Worm (Caenorhabditis elegans) whole organism, dauer: Measurements from ENCODE around the gene gldi-2.
"Not testable (repeated sequence)": the region's sequence is repeated elsewhere in the genome, so short reads cannot be mapped to it uniquely, and the experiment has no call there.

Source experiments
- unc-62 ChIP-seq: sonication (generic microtip); optimal IDR thresholded peaks from 2 replicates; lab custom pipeline; 2017; ENCODE audit warnings: missing biosample characterization, missing genetic modification reagents, missing genetic modification characterization

The gldi-2 gene

DNA sequence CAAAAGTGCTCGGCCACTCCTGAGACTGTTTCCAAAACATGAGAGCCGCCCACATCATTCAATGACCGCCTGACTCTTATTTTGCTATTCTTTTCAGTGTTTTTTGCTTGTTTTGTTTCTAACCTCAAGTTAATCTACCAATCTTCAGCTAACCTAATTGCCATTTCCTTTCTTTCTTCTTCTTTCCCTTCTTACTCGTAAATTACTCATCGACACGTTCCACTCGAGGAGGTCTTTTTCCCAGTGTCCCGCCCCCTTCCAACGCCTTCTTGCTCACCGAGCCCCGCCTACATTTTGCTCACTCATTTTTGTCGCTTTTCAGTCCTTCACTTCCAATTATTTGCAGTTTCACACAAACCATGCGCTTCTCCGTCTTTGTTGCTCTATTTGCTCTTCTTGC lies 18.5 kb upstream of the gldi-2 start, which contains the start of gene nlp-50:
nlp-50 (plus strand) TSS at position 301 of the 400 bp plus-strand sequence.
- TF ChIP-seq unc-62 (GFP tag; lab: Kevin White, UChicago): no peak

DNA sequence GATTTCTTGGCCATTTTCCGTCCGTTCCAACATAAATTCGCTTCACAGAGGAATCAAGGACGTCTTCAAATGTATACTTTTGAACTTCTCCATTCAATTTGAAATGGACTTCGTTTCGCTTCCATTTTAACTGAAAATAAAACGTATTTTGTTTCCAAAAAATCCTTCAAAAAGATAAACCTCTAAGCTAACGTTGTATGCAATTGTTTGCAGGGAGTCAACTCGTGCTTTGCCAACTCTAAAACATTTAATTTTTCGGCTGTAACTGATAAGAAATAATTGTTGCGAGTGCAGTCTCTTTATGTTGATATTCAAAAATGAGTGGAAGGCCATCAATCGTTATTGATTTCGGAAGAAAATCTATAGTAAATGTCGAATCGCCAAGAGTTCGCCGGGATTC lies 15.2 kb upstream of the gldi-2 start, which contains the start of gene F41G3.18:
F41G3.18 (plus strand) TSS at position 301 of the 400 bp plus-strand sequence.
- no peak for TF ChIP-seq unc-62 (GFP tag; lab: Kevin White, UChicago)

DNA sequence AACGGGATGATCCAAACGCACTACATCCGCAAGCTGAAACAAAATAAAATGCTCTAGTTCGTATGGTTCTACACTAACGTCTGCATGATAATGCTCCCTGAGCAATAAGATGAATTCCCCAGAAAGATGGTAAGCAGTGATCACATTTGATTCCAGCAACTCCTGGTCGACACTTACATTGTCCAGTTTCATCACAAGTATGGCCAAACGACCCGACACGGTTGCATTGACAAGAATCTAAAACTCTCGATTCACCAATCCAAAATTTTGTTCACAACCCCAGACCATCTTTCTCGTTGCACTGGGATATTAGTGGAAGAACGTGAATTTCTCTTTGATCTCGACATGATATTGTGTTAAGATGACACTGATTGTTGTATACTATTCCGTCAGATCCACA lies 13.2 kb upstream of the gldi-2 start:
- TF ChIP-seq unc-62 (GFP tag; lab: Kevin White, UChicago): no peak

DNA sequence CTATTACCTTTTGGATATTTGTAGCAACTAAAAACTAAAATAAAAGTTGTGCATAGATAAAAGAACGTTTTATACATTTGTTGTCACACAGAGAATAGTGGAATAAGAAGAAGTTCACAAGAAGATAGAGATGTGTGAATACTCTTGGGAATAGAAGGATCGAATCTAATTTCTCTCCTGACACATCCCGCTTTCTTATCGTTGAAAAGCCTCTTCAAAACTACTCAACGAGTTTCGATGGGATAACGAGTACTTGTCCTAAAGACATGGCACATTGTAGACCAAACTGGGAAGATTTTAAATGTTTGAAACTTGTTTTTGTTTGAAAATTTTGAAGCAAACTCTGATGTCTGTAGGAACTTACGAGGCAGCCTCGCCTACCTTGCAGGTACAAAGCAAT lies 10.7 kb upstream of the gldi-2 start:
- no peak for TF ChIP-seq unc-62 (GFP tag; lab: Kevin White, UChicago)

DNA sequence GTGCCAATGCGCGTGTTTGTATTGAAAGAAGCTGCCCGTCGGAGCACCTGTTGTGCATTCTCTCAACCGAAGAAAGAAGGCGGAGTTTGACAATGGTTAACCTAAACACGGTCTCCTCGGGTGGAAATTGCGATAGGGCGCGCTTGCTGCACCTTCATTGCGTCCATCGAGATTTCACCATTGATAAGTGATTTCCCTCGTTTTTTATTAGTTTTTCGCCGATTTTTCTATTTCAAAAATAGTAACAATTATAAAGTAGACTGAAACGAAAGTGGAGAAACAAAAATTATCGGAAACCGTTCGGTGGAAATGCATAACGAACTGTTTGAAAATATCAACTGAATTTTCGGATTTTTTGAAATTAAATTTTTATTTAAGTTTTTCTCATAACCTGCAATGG lies 8.2 kb upstream of the gldi-2 start, which contains the start of gene agr-1:
agr-1 (minus strand) TSS at position 101 of the 400 bp plus-strand sequence.
- TF ChIP-seq unc-62 (GFP tag; lab: Kevin White, UChicago): not testable (repeated sequence)

DNA sequence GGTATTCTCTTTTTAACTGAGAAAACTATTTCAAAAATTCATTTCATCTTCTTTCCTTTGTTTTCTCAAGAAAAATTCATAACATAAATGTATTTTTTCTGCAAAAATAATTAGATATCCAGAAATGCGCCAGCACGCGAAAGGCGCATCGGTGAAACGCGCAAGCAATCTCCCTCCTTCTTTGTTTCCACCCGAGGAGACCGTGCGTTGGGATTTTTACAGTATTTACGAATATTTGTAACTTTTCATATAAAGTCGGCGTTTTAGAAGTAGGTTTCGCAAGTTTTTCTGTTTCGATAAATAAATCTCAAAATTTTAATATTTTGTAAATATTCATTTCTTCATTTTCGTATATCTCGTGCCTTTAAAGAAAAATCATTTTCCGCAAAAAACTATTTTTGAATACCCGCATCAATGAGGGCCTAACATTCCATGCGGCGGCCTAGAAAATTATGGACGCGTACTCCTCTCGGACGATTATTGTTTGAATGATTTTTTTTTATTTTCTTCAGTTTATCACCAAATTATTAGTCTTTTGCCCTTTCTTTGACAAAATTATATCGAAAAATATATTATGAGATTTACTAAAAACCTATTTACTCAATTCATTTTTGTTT lies 6.7 kb upstream of the gldi-2 start, which contains the start of gene ssup-72:
ssup-72 (plus strand) TSS at position 181 of the 617 bp plus-strand sequence.
- no peak for TF ChIP-seq unc-62 (GFP tag; lab: Kevin White, UChicago)

DNA sequence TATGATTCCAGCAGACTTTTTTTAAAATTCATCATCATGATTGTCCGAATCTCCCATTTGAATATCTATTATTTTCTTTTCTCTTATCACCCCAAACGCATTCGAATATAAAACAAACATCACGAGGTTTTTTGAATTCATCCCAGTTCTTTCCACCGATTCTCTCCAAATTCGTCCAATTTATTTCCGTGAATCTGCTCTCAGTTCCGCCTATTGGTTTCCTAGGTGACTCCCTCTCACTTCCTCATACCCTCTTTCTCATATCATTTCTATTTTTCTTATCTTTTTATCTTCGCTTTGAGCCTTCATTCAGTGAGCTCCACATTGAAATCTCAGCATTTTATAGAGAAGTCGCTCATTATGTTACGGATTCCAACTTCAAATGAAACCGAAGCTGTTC lies 4.1 kb upstream of the gldi-2 start, which contains the start of gene T13C2.7:
T13C2.7 (plus strand) TSS at position 301 of the 400 bp plus-strand sequence.
- TF ChIP-seq unc-62 (GFP tag; lab: Kevin White, UChicago): no peak

DNA sequence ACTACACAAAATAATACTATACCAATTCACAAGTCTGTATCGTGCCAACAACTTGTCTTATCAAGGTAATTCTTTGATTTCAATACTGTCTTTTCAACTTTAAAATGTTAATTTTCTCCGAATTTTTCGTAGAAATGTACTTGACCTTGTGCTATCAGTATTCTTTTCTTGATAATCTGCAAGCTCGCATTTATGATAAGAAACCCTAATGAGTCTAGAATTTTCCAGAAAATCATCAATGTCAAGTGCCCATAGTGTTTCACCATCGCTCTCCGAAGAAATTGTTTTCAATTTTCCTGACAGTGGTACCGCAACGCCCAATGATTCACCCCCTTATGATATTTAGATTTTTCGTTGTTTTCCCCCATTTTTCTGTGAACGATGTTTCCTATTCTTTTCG lies 2.0 kb upstream of the gldi-2 start:
- no peak for TF ChIP-seq unc-62 (GFP tag; lab: Kevin White, UChicago)

DNA sequence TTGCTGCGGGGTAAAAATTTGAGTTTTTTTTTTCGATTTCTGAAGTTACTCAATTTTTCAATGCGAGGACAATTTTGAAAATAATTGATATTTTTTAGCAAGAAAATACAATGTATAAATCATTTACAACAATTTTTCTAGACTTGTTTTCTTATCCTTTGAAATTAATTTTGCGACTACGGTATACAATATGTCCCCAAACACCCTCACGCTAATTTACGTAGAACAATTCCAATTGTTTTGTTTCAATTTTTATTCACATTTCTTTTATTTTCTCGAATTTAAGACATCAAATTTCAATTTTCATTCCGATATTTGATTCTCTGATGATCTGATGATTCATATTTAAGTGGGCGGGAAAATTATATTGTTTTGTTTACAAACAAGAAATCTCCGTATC lies 1.2 kb upstream of the gldi-2 start:
- no peak for TF ChIP-seq unc-62 (GFP tag; lab: Kevin White, UChicago)

DNA sequence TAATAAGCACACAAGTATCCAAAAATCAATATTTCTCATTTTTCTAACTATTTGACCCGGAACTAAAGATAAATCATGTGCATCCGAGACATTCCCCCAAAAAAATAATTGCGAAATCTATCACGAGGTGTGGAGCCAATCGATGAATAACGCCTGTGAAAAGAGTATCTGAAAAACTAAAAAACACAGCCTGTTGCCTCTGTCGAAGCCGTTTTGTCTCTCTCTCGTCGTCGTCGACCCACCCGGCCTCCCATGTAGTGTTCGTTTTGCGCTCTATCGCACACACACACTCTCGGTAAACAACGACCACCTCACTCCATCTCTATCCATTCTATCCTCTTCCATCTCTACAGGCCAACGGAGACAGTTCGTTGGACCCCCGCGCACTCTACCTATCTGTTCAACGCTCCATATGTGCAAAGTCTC lies 476 bp upstream of the gldi-2 start:
- TF ChIP-seq unc-62 (GFP tag; lab: Kevin White, UChicago): no peak

DNA sequence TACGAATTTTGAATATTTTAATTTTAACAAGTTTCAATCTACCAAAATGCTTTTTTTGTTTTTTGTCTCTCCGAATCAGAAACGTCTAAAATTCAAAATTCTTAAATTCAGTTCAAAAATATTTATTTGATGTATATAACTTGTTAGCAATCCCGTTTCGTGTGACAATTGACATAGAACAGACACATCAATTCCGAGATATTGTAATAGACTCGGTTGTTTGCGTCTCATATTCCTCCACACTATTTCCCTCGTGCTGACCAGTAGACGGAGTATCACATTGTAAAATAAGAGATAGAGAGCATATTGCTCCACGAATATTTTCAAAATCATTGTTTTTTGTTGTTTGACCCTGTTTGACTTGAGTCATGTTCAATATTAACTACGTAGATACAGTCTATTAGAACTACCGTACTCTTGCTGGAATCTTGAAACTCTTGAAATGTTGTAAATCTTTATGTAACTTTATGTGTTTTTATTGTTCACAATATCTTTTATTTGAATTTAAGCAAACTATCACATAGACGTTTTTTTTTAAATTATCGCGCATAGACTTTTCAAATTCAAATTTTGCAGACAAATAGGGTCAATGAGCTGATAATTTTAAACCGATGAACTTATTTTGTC lies 5.6 kb downstream of the gldi-2 start, which contains the start of gene T13C2.3:
T13C2.3 (plus strand) TSS at position 577 of the 627 bp plus-strand sequence.
- TF ChIP-seq unc-62 (GFP tag; lab: Kevin White, UChicago): no peak

DNA sequence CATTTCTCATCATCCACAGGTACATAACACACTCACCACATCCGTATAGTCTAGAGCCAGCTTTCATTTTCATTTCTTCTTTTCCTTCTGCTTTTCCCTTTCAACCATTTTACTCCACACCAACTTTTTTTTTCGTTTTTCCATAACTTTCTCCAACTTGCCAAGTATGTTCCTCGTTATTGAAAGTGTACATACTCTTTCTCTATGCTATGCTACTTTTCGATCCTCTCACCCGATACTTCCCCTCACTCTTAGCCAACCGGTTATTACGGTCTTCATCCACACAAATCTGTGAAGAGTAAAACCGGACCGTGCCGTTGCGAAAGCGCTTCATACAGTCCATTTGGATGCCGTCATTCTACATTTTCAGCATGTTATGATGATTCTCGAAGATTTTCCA lies 8.7 kb downstream of the gldi-2 start, which contains the start of gene T13C2.2:
T13C2.2 (plus strand) TSS at position 301 of the 400 bp plus-strand sequence.
- TF ChIP-seq unc-62 (GFP tag; lab: Kevin White, UChicago): no peak

DNA sequence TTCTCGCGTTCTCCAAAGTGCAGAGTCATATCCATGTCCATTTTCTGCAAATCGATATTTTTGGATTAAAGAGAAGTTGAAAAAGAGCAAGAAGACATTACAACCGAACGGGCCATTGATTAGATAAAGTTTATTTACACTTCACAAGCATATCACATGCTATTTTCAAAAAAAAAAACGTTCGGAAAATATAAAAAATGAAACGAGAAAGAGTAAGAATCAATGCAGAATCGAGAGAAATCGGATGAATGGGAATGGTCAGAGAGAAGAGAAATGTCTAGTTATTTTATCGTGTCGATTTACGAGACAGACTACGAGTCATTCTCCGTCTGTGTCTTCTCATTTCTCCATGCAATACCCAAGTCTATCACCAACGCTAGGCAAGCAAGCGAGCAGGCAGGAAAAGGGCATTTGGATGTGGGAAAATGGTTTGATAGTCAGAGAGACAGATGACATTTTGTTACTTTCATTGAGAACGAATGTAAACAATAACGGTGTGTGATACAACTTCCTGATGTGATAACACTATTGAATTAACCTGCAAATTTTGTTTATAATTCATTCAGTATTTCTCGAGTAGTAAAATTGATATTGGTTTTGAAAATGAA lies 17.0 kb downstream of the gldi-2 start, which contains the start of gene F31E8.4:
F31E8.4 (minus strand) TSS at position 51 of the 608 bp plus-strand sequence.
- TF ChIP-seq unc-62 (GFP tag; lab: Kevin White, UChicago): no peak

DNA sequence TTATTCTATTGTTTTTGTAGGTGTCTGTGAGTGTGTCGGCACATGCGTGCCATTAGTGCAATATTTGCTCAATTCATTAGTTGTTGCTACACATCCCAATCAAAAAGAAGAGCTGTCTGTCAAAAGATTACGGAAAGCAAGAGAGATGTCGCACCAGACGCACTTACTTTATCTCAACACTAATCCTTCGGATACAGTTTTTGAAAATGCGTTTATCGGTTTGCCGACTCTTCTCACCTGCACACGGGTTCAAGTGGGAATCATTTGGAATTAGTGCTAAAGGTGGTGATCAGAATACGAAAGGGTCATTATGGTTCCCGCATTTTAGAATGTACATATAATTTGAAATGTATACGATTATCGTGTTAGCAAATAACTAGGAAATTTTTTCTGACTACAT lies 18.0 kb downstream of the gldi-2 start:
- no peak for TF ChIP-seq unc-62 (GFP tag; lab: Kevin White, UChicago)

DNA sequence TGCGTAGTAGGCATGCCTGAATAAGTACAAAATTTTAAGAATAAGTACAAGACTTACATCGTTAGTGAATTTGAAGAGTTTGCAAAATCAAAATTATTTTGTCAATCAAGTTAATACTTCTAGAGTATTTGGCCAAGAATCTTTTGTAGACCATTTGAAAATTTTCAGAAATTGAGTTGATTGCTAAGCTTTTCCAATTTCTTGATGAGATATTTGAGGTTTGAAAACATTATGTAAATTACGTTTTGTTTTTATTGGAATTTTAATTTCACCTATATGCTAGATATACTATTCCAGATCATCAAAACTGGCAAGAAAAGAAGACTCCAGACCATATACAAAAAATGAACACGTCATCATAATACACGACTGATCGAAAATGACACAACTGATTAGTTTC lies 19.8 kb downstream of the gldi-2 start, which contains the start of gene tab-1:
tab-1 (plus strand) TSS at position 301 of the 400 bp plus-strand sequence.
- TF ChIP-seq unc-62 (GFP tag; lab: Kevin White, UChicago): no peak

DNA sequence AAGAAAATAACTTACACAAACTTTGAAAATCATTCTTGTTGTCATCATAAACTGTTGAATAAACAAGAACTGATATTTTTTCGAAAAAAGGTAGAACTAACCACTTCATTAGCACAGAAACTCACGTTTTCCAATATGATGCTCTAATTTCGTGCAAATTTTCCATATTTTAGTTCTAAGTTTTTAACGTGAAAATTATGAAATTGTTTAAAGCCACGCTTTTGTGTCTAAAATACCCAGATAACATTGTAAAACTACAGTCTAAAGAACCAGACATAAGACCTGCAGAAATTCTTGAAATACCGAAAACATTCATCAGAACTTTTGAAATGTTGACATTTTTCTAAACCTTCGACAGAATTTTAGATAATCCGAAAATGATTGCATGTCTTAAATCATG lies 23.9 kb downstream of the gldi-2 start, which contains the start of gene F31E8.5:
F31E8.5 (minus strand) TSS at position 101 of the 400 bp plus-strand sequence.
- TF ChIP-seq unc-62 (GFP tag; lab: Kevin White, UChicago): no peak
